Worm (Caenorhabditis elegans): ENCODE data around the gene rbc-1.
A peak's percentile ranks its signal among the peaks of the same experiment; 100 is the strongest.

The rbc-1 gene

DNA sequence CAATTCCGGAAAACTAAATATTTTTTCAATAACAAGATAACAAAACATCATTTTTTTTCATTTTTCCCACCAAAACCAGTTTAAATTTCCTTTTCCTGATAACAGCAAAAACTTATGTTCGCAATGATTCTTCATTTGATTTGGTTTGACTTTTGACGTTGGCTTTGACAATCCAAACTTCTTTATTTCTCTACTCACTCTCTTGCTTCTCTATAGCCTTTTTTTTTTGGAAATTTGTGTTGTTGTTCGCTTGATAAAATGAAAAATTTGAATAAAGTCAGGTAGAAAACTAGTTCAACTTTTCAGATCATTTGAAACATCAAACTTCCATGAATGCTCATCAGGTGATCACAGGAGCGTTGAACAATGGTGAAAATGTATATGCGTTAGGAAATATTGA is at the start of gene rbc-1:
Gene rbc-1 (plus strand): TSS at position 301 of the 400 bp plus-strand sequence.
- no peak for TF ChIP-seq med-1 (GFP tag; optimal IDR thresholded peaks at IDR 0.05; ENCODE audit: insufficient read depth)
- TF ChIP-seq ref-1 (GFP tag; conservative IDR thresholded peaks at IDR 0.05), result no peak
- TF ChIP-seq cog-1 (tag; optimal IDR thresholded peaks at IDR 0.05), result no peak
- TF ChIP-seq tab-1 (GFP tag; IDR thresholded peaks at IDR 0.05), result no peak
- no peak for TF ChIP-seq klf-2 (GFP tag; conservative IDR thresholded peaks at IDR 0.05)
- no peak for TF ChIP-seq flt-1 (GFP tag; IDR thresholded peaks at IDR 0.05)
- no peak for TF ChIP-seq T22C8.4 (GFP tag; IDR thresholded peaks at IDR 0.05)
- no peak for TF ChIP-seq ztf-23 (GFP tag; IDR thresholded peaks at IDR 0.05)
- TF ChIP-seq ztf-29 (GFP tag; IDR thresholded peaks at IDR 0.05), result no peak

DNA sequence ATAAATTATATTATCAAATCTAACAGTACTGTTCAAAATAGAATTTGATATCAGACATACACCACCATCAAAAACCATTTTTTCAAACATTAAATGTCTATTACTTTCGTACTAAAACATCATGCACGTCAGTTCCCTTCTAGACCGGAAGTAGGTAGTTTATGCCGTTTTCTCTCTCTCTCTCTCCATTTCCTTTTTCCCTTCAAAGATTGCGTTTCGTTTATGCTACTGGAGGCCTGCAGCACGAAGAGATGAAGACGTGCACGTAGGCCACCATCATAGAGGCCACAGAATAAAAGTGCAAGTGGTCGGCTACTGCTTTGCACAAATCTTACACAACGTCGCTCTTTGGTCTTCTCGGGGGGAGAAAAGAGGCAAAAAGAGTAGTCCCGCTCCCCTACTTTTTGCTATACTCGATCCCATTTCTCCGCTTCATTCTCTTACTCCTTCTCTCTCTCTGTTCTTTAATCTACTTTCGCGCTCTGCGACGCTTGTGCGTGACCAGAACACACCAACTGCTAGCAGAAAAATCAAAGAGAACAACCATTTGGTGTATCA is 49.7 kb upstream of the rbc-1 start:
- TF ChIP-seq ztf-29 (GFP tag; IDR thresholded peaks at IDR 0.05) (peak; percentile 52; the same call in 1 of the 2 replicates), med-1 (GFP tag; optimal IDR thresholded peaks at IDR 0.05; ENCODE audit: insufficient read depth) (no peak), klf-2 (GFP tag; conservative IDR thresholded peaks at IDR 0.05) (no peak), T22C8.4 (GFP tag; IDR thresholded peaks at IDR 0.05) (no peak)

ce11 chrX:14562286-14563086 is 48.7 kb upstream of the rbc-1 start:
- no peak for TF ChIP-seq T22C8.4 (GFP tag; IDR thresholded peaks at IDR 0.05)
- no peak for TF ChIP-seq cog-1 (tag; optimal IDR thresholded peaks at IDR 0.05)
- TF ChIP-seq klf-2 (GFP tag; conservative IDR thresholded peaks at IDR 0.05), result no peak
- TF ChIP-seq ztf-23 (GFP tag; IDR thresholded peaks at IDR 0.05), result no peak
- no peak for TF ChIP-seq flt-1 (GFP tag; IDR thresholded peaks at IDR 0.05)
- no peak for TF ChIP-seq ref-1 (GFP tag; conservative IDR thresholded peaks at IDR 0.05)
- TF ChIP-seq med-1 (GFP tag; optimal IDR thresholded peaks at IDR 0.05; ENCODE audit: insufficient read depth), result no peak
- no peak for TF ChIP-seq ztf-29 (GFP tag; IDR thresholded peaks at IDR 0.05)
- TF ChIP-seq tab-1 (GFP tag; IDR thresholded peaks at IDR 0.05), result no peak

- TF ChIP-seq med-1 (GFP tag; optimal IDR thresholded peaks at IDR 0.05; ENCODE audit: insufficient read depth) (no peak), T22C8.4 (GFP tag; IDR thresholded peaks at IDR 0.05) (no peak), cog-1 (tag; optimal IDR thresholded peaks at IDR 0.05) (no peak), klf-2 (GFP tag; conservative IDR thresholded peaks at IDR 0.05) (no peak), ztf-29 (GFP tag; IDR thresholded peaks at IDR 0.05) (no peak), ref-1 (GFP tag; conservative IDR thresholded peaks at IDR 0.05) (no peak), ztf-23 (GFP tag; IDR thresholded peaks at IDR 0.05) (no peak), tab-1 (GFP tag; IDR thresholded peaks at IDR 0.05) (no peak), flt-1 (GFP tag; IDR thresholded peaks at IDR 0.05) (no peak)
Measured at ce11 chrX:14563818-14564217, 47.4 kb upstream of the rbc-1 start.

DNA sequence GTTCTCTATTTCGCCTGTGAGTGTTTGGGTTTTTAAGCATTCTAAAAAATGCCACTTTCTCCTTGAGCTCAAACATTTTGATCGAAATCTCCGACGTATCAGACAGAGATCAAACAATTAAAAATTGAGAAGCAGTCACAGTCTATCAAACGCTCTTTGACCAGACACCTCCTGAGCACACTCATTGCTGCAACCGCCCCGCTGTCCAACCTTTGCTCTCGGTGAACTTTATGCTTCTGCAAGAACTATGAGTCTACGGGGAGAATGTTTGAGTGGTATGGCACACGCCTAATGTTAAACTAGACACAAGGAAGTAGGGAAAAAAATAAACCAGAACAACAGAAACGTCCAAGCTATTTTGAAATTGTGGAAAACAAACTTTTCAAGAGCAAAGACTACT is 45.9 kb upstream of the rbc-1 start:
- no peak for TF ChIP-seq cog-1 (tag; optimal IDR thresholded peaks at IDR 0.05)
- TF ChIP-seq ztf-23 (GFP tag; IDR thresholded peaks at IDR 0.05), result no peak
- no peak for TF ChIP-seq tab-1 (GFP tag; IDR thresholded peaks at IDR 0.05)
- no peak for TF ChIP-seq T22C8.4 (GFP tag; IDR thresholded peaks at IDR 0.05)
- no peak for TF ChIP-seq klf-2 (GFP tag; conservative IDR thresholded peaks at IDR 0.05)
- TF ChIP-seq flt-1 (GFP tag; IDR thresholded peaks at IDR 0.05), result no peak
- no peak for TF ChIP-seq ztf-29 (GFP tag; IDR thresholded peaks at IDR 0.05)
- no peak for TF ChIP-seq ref-1 (GFP tag; conservative IDR thresholded peaks at IDR 0.05)
- TF ChIP-seq med-1 (GFP tag; optimal IDR thresholded peaks at IDR 0.05; ENCODE audit: insufficient read depth), result no peak

DNA sequence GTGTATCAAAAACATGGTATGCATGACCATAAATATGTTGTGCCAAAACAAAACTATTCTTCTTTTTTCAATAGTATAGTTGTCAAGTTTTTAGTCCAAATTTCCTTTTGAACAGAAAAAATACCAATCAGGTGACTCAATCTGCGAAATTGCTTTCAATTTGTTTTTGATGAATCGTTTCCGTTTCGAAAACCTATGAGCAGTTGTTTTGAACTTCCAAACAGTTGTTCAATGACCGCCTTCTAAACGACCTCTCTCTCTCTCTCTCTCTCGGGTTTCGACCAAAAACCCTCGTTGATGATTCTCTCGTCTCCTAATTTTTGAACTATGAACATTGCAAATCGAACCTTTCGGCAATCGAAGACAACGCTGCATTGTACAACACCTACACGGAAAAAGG is 45.1 kb upstream of the rbc-1 start:
- TF ChIP-seq ztf-29 (GFP tag; IDR thresholded peaks at IDR 0.05) (no peak), T22C8.4 (GFP tag; IDR thresholded peaks at IDR 0.05) (no peak), ref-1 (GFP tag; conservative IDR thresholded peaks at IDR 0.05) (no peak), klf-2 (GFP tag; conservative IDR thresholded peaks at IDR 0.05) (no peak), flt-1 (GFP tag; IDR thresholded peaks at IDR 0.05) (no peak), ztf-23 (GFP tag; IDR thresholded peaks at IDR 0.05) (no peak), cog-1 (tag; optimal IDR thresholded peaks at IDR 0.05) (no peak), med-1 (GFP tag; optimal IDR thresholded peaks at IDR 0.05; ENCODE audit: insufficient read depth) (no peak), tab-1 (GFP tag; IDR thresholded peaks at IDR 0.05) (no peak)

ce11 chrX:14568258-14568763 is 42.9 kb upstream of the rbc-1 start:
- TF ChIP-seq cog-1 (tag; optimal IDR thresholded peaks at IDR 0.05) (no peak), med-1 (GFP tag; optimal IDR thresholded peaks at IDR 0.05; ENCODE audit: insufficient read depth) (no peak), T22C8.4 (GFP tag; IDR thresholded peaks at IDR 0.05) (no peak), flt-1 (GFP tag; IDR thresholded peaks at IDR 0.05) (no peak), tab-1 (GFP tag; IDR thresholded peaks at IDR 0.05) (no peak), ztf-29 (GFP tag; IDR thresholded peaks at IDR 0.05) (no peak), klf-2 (GFP tag; conservative IDR thresholded peaks at IDR 0.05) (no peak), ref-1 (GFP tag; conservative IDR thresholded peaks at IDR 0.05) (no peak), ztf-23 (GFP tag; IDR thresholded peaks at IDR 0.05) (no peak)

DNA sequence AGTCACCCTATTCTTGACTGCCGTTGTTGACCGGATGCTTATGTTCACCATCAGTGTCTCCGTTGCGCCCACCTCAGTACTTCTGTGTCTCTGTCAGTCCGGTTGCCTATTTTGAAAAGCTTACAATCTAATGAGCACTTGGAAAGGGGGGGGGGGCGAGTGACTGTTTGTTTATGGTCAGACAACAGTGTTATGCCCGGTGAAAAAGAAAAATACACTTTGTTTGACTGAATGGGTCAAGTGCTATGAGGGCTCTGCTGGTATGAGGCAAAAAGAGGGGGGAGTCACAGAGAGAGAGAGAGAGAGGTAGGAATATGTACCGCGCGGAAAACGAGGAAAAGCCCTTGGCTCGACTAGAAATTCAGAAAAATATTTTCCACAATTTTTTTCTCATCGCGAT is 39.9 kb upstream of the rbc-1 start:
- TF ChIP-seq ref-1 (GFP tag; conservative IDR thresholded peaks at IDR 0.05) (no peak), ztf-23 (GFP tag; IDR thresholded peaks at IDR 0.05) (no peak), flt-1 (GFP tag; IDR thresholded peaks at IDR 0.05) (no peak), klf-2 (GFP tag; conservative IDR thresholded peaks at IDR 0.05) (no peak), med-1 (GFP tag; optimal IDR thresholded peaks at IDR 0.05; ENCODE audit: insufficient read depth) (no peak), cog-1 (tag; optimal IDR thresholded peaks at IDR 0.05) (no peak)

DNA sequence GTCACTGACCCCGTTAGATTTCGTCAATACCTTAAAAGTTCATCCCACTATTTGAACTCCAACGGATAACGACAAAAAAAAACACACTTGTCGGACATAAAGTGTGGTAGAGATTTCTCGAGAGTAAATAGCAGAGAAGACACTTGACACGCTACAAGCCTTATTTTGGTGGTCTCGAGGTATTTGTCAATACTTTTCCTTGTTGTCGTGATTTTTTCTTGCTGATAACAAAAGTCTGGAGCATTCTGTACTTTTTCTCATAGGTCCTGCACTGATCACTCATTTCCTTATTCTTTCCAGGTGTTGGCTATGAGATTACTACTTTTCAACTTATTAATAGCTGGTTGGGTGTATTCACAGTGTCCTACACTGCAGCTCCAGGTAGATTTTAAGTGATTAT is 38.8 kb upstream of the rbc-1 start, which contains the start of gene lron-1:
Gene lron-1 (plus strand): TSS at position 301 of the 400 bp plus-strand sequence.
- no peak for TF ChIP-seq ztf-23 (GFP tag; IDR thresholded peaks at IDR 0.05)
- TF ChIP-seq tab-1 (GFP tag; IDR thresholded peaks at IDR 0.05), result no peak
- no peak for TF ChIP-seq med-1 (GFP tag; optimal IDR thresholded peaks at IDR 0.05; ENCODE audit: insufficient read depth)
- no peak for TF ChIP-seq flt-1 (GFP tag; IDR thresholded peaks at IDR 0.05)
- no peak for TF ChIP-seq ztf-29 (GFP tag; IDR thresholded peaks at IDR 0.05)
- TF ChIP-seq cog-1 (tag; optimal IDR thresholded peaks at IDR 0.05), result no peak
- no peak for TF ChIP-seq T22C8.4 (GFP tag; IDR thresholded peaks at IDR 0.05)
- TF ChIP-seq klf-2 (GFP tag; conservative IDR thresholded peaks at IDR 0.05), result no peak
- TF ChIP-seq ref-1 (GFP tag; conservative IDR thresholded peaks at IDR 0.05), result no peak

Measured in whole organism, midembryonic.